Fruit fly (Drosophila melanogaster): ENCODE data around the gene CG13725.

DNA sequence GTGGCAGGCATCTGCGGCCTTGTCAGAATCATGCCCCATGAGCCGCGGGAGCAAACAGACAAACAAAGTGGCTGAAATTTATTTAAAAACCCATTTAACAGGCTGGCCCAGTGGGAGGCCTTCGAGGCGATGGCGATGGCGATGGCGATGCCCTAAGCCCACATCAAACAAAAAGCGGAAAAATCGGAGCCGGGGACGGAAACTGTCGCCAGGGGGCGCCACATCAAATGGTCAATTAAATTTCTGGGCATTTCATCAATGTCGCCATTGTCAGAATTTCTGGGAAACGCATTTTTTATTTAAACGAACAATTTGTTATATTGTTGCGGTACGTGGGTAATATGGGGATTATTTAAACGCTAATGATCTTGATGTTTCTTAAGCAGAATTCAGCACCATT lies 33.1 kb downstream of the CG13725 start:
- TF ChIP-seq CG33017 (tag; optimal IDR thresholded peaks at IDR 0.05) = no peak
- no peak for TF ChIP-seq Clk (GFP tag; optimal IDR thresholded peaks at IDR 0.05)
- TF ChIP-seq cic (GFP tag; optimal IDR thresholded peaks at IDR 0.05) = no peak
- no peak for TF ChIP-seq CG14711 (tag; optimal IDR thresholded peaks at IDR 0.05)
- no peak for TF ChIP-seq CG1620 (GFP tag; optimal IDR thresholded peaks at IDR 0.05)
- TF ChIP-seq bab1 (GFP tag; optimal IDR thresholded peaks at IDR 0.05) = no peak

Data from whole organism, adult.